Fruit fly (Drosophila melanogaster): ENCODE data around the gene Apc2.

The Apc2 gene

dm6 chr3R:24142971-24143370, 20.8 kb upstream of the Apc2 start (continued):
- TF ChIP-seq CG4820 (GFP tag; optimal IDR thresholded peaks at IDR 0.05) (peak; percentile 37), CG14710 (tag; optimal IDR thresholded peaks at IDR 0.05) (peak; percentile 20), HLH4C (GFP tag; IDR thresholded peaks at IDR 0.05; ENCODE audit: partially characterized antibody) (no peak), CG10366 (GFP tag; IDR thresholded peaks at IDR 0.05) (peak; percentile 21; the same call in 1 of the 2 replicates), croc (GFP tag; conservative IDR thresholded peaks at IDR 0.05) (0 out of 3 replicates have a peak, but pooled peaks have one; percentile 17), dmrt11E (tag; optimal IDR thresholded peaks at IDR 0.05) (peak; percentile 23), pho (GFP tag; optimal IDR thresholded peaks at IDR 0.05) (no peak), HmgD (GFP tag; optimal IDR thresholded peaks at IDR 0.05) (no peak), mld (GFP tag; IDR thresholded peaks at IDR 0.05; ENCODE audit: partially characterized antibody) (no peak), maf-S (GFP tag; optimal IDR thresholded peaks at IDR 0.05) (no peak), CG6654 (GFP tag; optimal IDR thresholded peaks at IDR 0.05) (no peak), br (optimal IDR thresholded peaks at IDR 0.05) (no peak), ase (GFP tag; IDR thresholded peaks at IDR 0.05) (0 out of 3 replicates have a peak, but pooled peaks have one; percentile 14), corto (GFP tag; optimal IDR thresholded peaks at IDR 0.05) (peak; percentile 76), Ets97D (GFP tag; optimal IDR thresholded peaks at IDR 0.05) (no peak), Max (GFP tag; optimal IDR thresholded peaks at IDR 0.05) (no peak), CG17385 (GFP tag; optimal IDR thresholded peaks at IDR 0.05) (peak; percentile 0), CG13123 (GFP tag; optimal IDR thresholded peaks at IDR 0.05) (no peak), CG31224 (GFP tag; IDR thresholded peaks at IDR 0.05) (no peak), fd96Cb (tag; optimal IDR thresholded peaks at IDR 0.05) (peak; percentile 40), zfh2 (GFP tag; optimal IDR thresholded peaks at IDR 0.05) (no peak), da (GFP tag; optimal IDR thresholded peaks at IDR 0.05) (no peak), dati (GFP tag; IDR thresholded peaks at IDR 0.05) (no peak), Dbx (GFP tag; IDR thresholded peaks at IDR 0.05) (no peak), CG32772 (GFP tag; IDR thresholded peaks at IDR 0.05) (no peak), ATbp (GFP tag; optimal IDR thresholded peaks at IDR 0.05) (peak; percentile 26), sima (GFP tag; optimal IDR thresholded peaks at IDR 0.05) (no peak), CG17328 (GFP tag; IDR thresholded peaks at IDR 0.05) (0 out of 2 replicates have a peak, but pooled peaks have one; percentile 25), crol (GFP tag; IDR thresholded peaks at IDR 0.05) (peak; percentile 41; the same call in 1 of the 2 replicates), CG3163 (GFP tag; optimal IDR thresholded peaks at IDR 0.05) (no peak), CG7271 (tag; optimal IDR thresholded peaks at IDR 0.05) (no peak), CG13775 (GFP tag; optimal IDR thresholded peaks at IDR 0.05) (no peak), CG5953 (GFP tag; IDR thresholded peaks at IDR 0.05) (no peak), CG14441 (GFP tag; IDR thresholded peaks at IDR 0.05) (peak; percentile 38; the same call in 1 of the 2 replicates), CG10147 (GFP tag; optimal IDR thresholded peaks at IDR 0.05) (no peak), CG11504 (tag; optimal IDR thresholded peaks at IDR 0.05) (peak; percentile 57), stc (GFP tag; IDR thresholded peaks at IDR 0.05) (0 out of 2 replicates have a peak, but pooled peaks have one; percentile 40), CG30431 (GFP tag; optimal IDR thresholded peaks at IDR 0.05) (no peak), dysf (GFP tag; IDR thresholded peaks at IDR 0.05) (peak; percentile 40; the same call in 2 of the 3 replicates), GATAe (GFP tag; conservative IDR thresholded peaks at IDR 0.05) (no peak), Mrtf (GFP tag; IDR thresholded peaks at IDR 0.05) (no peak), CG9727 (GFP tag; optimal IDR thresholded peaks at IDR 0.05) (no peak), CG2116 (GFP tag; optimal IDR thresholded peaks at IDR 0.05) (no peak), CG3065 (GFP tag; optimal IDR thresholded peaks at IDR 0.05) (no peak), CG3726 (GFP tag; IDR thresholded peaks at IDR 0.05) (no peak), az2 (GFP tag; optimal IDR thresholded peaks at IDR 0.05) (peak; percentile 18), crc (GFP tag; optimal IDR thresholded peaks at IDR 0.05) (no peak), H15 (GFP tag; IDR thresholded peaks at IDR 0.05) (0 out of 3 replicates have a peak, but pooled peaks have one; percentile 41), lbe (GFP tag; optimal IDR thresholded peaks at IDR 0.05) (peak; percentile 79), sens-2 (GFP tag; IDR thresholded peaks at IDR 0.05) (no peak), Blimp-1 (GFP tag; optimal IDR thresholded peaks at IDR 0.05) (peak; percentile 57), slp2 (GFP tag; optimal IDR thresholded peaks at IDR 0.05) (no peak)

Data from whole organism, embryonic.